Worm (Caenorhabditis elegans): ENCODE data around the gene lem-2.

lem-2 gene

ce11 chrII:14045235-14045634 is 18.0 kb upstream of the lem-2 start (continued):
- TF ChIP-seq ceh-8 (GFP tag; optimal IDR thresholded peaks at IDR 0.05) (no peak), C04F5.9 (tag; optimal IDR thresholded peaks at IDR 0.05) (no peak), nhr-85 (tag) (peak; percentile 74), mef-2 (tag; optimal IDR thresholded peaks at IDR 0.05) (no peak), blmp-1 (tag; optimal IDR thresholded peaks at IDR 0.05) (peak; percentile 51), fkh-4 (tag; optimal IDR thresholded peaks at IDR 0.05; ENCODE audit: borderline replicate concordance) (no peak), ces-1 (GFP tag; optimal IDR thresholded peaks at IDR 0.05) (no peak), unc-62 (GFP tag; optimal IDR thresholded peaks at IDR 0.05) (no peak)

- TF ChIP-seq dsc-1 (tag; optimal IDR thresholded peaks at IDR 0.05): no peak
- TF ChIP-seq aly-2 (tag; optimal IDR thresholded peaks at IDR 0.05): no peak
- TF ChIP-seq efl-1 (optimal IDR thresholded peaks at IDR 0.05): no peak
- TF ChIP-seq efl-1 (GFP tag; optimal IDR thresholded peaks at IDR 0.05 in 1 of 2): peak in 1 of 2 experiments; percentile 63
- no peak for TF ChIP-seq snpc-4 (tag; optimal IDR thresholded peaks at IDR 0.05)
Observed at ce11 chrII:14045934-14046470, 17.2 kb upstream of the lem-2 start.

ce11 chrII:14046491-14046890 is 16.8 kb upstream of the lem-2 start:
- TF ChIP-seq lin-14 (GFP tag; optimal IDR thresholded peaks at IDR 0.05): peak; percentile 25
- TF ChIP-seq efl-1 (optimal IDR thresholded peaks at IDR 0.05): no peak
- peak in 1 of 2 experiments; percentile 82 for TF ChIP-seq efl-1 (GFP tag; optimal IDR thresholded peaks at IDR 0.05 in 1 of 2)
- TF ChIP-seq ztf-4 (tag; optimal IDR thresholded peaks at IDR 0.05): no peak
- TF ChIP-seq unc-130 (tag; optimal IDR thresholded peaks at IDR 0.05): no peak
- peak; percentile 65 for TF ChIP-seq blmp-1 (tag; optimal IDR thresholded peaks at IDR 0.05)

- peak; percentile 55 for TF ChIP-seq nhr-77 (tag; optimal IDR thresholded peaks at IDR 0.05)
- TF ChIP-seq fkh-4 (tag; optimal IDR thresholded peaks at IDR 0.05; ENCODE audit: borderline replicate concordance): no peak
- no peak for TF ChIP-seq nhr-12 (tag; optimal IDR thresholded peaks at IDR 0.05)
- TF ChIP-seq xbp-1 (tag; optimal IDR thresholded peaks at IDR 0.05): no peak
- no peak for TF ChIP-seq nhr-84 (tag; optimal IDR thresholded peaks at IDR 0.05)
- TF ChIP-seq C16A3.4 (tag; optimal IDR thresholded peaks at IDR 0.05): peak; percentile 13
- no peak for TF ChIP-seq zip-4 (GFP tag; optimal IDR thresholded peaks at IDR 0.05)
- TF ChIP-seq nhr-71 (tag; optimal IDR thresholded peaks at IDR 0.05): peak; percentile 63
- TF ChIP-seq snu-23 (GFP tag; optimal IDR thresholded peaks at IDR 0.05): peak; percentile 69
- TF ChIP-seq tlp-1 (tag; optimal IDR thresholded peaks at IDR 0.05): no peak
- no peak for TF ChIP-seq unc-62 (GFP tag; optimal IDR thresholded peaks at IDR 0.05)
- TF ChIP-seq nhr-20 (tag; optimal IDR thresholded peaks at IDR 0.05): peak; percentile 83
- TF ChIP-seq ama-1 (optimal IDR thresholded peaks at IDR 0.05): no peak
- no peak for TF ChIP-seq hlh-4 (tag; optimal IDR thresholded peaks at IDR 0.05)
- TF ChIP-seq mab-9 (GFP tag; IDR thresholded peaks at IDR 0.05): no peak
- TF ChIP-seq egl-27 (tag; optimal IDR thresholded peaks at IDR 0.05): no peak
- peak; percentile 76 for TF ChIP-seq rnt-1 (tag; optimal IDR thresholded peaks at IDR 0.05)
- peak; percentile 51 for TF ChIP-seq unc-130 (tag; optimal IDR thresholded peaks at IDR 0.05)
- TF ChIP-seq C04F5.9 (tag; optimal IDR thresholded peaks at IDR 0.05): no peak
- no peak for TF ChIP-seq fkh-8 (tag; optimal IDR thresholded peaks at IDR 0.05)
- no peak for TF ChIP-seq F16B12.6 (tag; optimal IDR thresholded peaks at IDR 0.05)
- TF ChIP-seq aha-1 (tag; optimal IDR thresholded peaks at IDR 0.05): no peak
- TF ChIP-seq alr-1 (tag; optimal IDR thresholded peaks at IDR 0.05; ENCODE audit: borderline replicate concordance): no peak
- no peak for TF ChIP-seq aly-2 (tag; optimal IDR thresholded peaks at IDR 0.05)
- peak; percentile 1 for TF ChIP-seq nhr-47 (tag; optimal IDR thresholded peaks at IDR 0.05)
- TF ChIP-seq fkh-10 (GFP tag; optimal IDR thresholded peaks at IDR 0.05): no peak
- no peak for TF ChIP-seq zag-1 (tag; optimal IDR thresholded peaks at IDR 0.05)
- no peak for TF ChIP-seq grh-1 (GFP tag; IDR thresholded peaks at IDR 0.05)
- peak; percentile 60 for TF ChIP-seq mep-1 (tag; optimal IDR thresholded peaks at IDR 0.05)
- peak; percentile 3 to 49 for TF ChIP-seq lin-35 (GFP tag; optimal IDR thresholded peaks at IDR 0.05)
- TF ChIP-seq vab-15 (tag; optimal IDR thresholded peaks at IDR 0.05): no peak
- TF ChIP-seq lsy-2 (tag; optimal IDR thresholded peaks at IDR 0.05): peak; percentile 23 to 48
- TF ChIP-seq elt-3 (tag; optimal IDR thresholded peaks at IDR 0.05): peak in 2 of 6 experiments; percentile 47 to 78
- no peak for TF ChIP-seq pqm-1 (tag; optimal IDR thresholded peaks at IDR 0.05)
- TF ChIP-seq snpc-4 (tag; optimal IDR thresholded peaks at IDR 0.05): no peak
- no peak for TF ChIP-seq isw-1 (GFP tag; IDR thresholded peaks at IDR 0.05)
- no peak for TF ChIP-seq efl-3 (GFP tag; optimal IDR thresholded peaks at IDR 0.05)
- no peak for TF ChIP-seq nhr-237 (tag; optimal IDR thresholded peaks at IDR 0.05)
Observed at ce11 chrII:14049097-14049496, 14.2 kb upstream of the lem-2 start.
